Worm (Caenorhabditis elegans): ENCODE measurements around the gene trh-1.

DNA sequence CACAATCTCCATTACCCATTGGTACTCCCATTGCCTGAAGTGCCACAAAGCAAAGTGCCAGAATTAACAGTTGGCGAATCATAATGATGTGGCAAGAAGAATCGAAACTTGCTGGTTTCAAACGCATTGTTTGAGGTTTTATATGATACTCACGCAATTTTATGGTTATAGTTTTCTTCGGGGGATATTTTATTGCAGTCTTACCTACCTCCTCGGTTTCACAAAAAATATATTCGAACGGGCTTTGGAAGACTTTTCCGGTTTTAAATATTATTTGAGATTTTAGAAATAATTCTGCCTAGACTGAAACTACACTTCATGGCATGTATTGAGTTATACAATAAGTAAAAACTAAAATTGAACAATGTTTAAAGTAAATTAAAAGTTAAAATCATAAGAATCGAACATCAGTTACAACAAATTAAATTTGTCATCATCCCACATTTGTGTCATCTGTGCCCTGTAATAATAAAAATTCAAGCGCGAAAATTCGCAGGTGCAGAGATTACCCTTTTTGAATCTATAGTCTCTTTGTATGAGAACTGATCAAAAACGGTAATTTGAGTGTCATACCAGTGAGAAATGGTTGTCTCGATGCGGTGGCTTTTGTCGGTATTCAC is 21.7 kb upstream of the trh-1 start, which contains the start of the genes clec-197 and clec-198:
- TF ChIP-seq jun-1 (tag; optimal IDR thresholded peaks at IDR 0.05), result no peak
- TF ChIP-seq aly-2 (tag; optimal IDR thresholded peaks at IDR 0.05), result no peak
- TF ChIP-seq dve-1 (tag; optimal IDR thresholded peaks at IDR 0.05; ENCODE audit: insufficient read depth), result no peak
- no peak for TF ChIP-seq daf-12 (tag; optimal IDR thresholded peaks at IDR 0.05)
- TF ChIP-seq ceh-32 (tag; optimal IDR thresholded peaks at IDR 0.05; ENCODE audit: poor library complexity), result no peak
- no peak for TF ChIP-seq zfp-3 (GFP tag; conservative IDR thresholded peaks at IDR 0.05)
- no peak for TF ChIP-seq ctbp-1 (GFP tag; IDR thresholded peaks at IDR 0.05)
- no peak for TF ChIP-seq unc-130 (GFP tag; optimal IDR thresholded peaks at IDR 0.05)
